Worm (Caenorhabditis elegans) whole organism, L4 larva: ENCODE measurements around the gene kreg-1.

Experiments used
- F10B5.3 ChIP-seq: sonication (generic microtip); optimal IDR thresholded peaks from 2 replicates; lab custom pipeline; 2016; ENCODE audit warnings: mild to moderate bottlenecking, missing genetic modification characterization, missing compliant biosample characterization
- F26F4.8 ChIP-seq: fragments of 200-800 bp; sonication (Bioruptor generic); conservative IDR thresholded peaks from 2 replicates; pipeline ENCODE4 v1.3.6; 2022; ENCODE audit warnings: missing genetic modification characterization, missing compliant biosample characterization
- F37D6.2 ChIP-seq: sonication (generic microtip); optimal IDR thresholded peaks from 2 replicates; lab custom pipeline; 2016; ENCODE audit warnings: mild to moderate bottlenecking, missing genetic modification characterization, missing compliant biosample characterization
- F44E2.7 ChIP-seq: fragments of 200-800 bp; sonication (Bioruptor generic); IDR thresholded peaks from 2 replicates; pipeline ENCODE4 v2.1.2; 2022; ENCODE audit warnings: missing genetic modification characterization, missing compliant biosample characterization
- R02D3.7 ChIP-seq: fragments of 150-350 bp; sonication (generic microtip); optimal IDR thresholded peaks from 3 replicates; lab custom pipeline; 2014; ENCODE audit warnings: missing biosample characterization, missing genetic modification characterization
- Y48G9A.11 ChIP-seq: fragments of 200-800 bp; sonication (Bioruptor generic); IDR thresholded peaks from 2 replicates; pipeline ENCODE4 v1.3.6; 2022; ENCODE audit warnings: missing genetic modification reagents, missing genetic modification characterization, missing compliant biosample characterization
- ceh-28 ChIP-seq: fragments of 150-350 bp; optimal IDR thresholded peaks from 2 replicates; lab custom pipeline; 2014; ENCODE audit warnings: missing biosample characterization, missing genetic modification reagents, missing genetic modification characterization
- ceh-32 ChIP-seq: sonication (generic microtip); optimal IDR thresholded peaks from 2 replicates; lab custom pipeline; 2016; ENCODE audit warnings: mild to moderate bottlenecking, missing genetic modification characterization, missing compliant biosample characterization; ENCODE audit not compliant: poor library complexity
- ceh-44 ChIP-seq: fragments of 200-800 bp; sonication (Bioruptor generic); IDR thresholded peaks from 2 replicates; pipeline ENCODE4 v1.3.6; 2022; ENCODE audit warnings: missing genetic modification reagents, missing genetic modification characterization, missing compliant biosample characterization
- ceh-62 ChIP-seq: sonication (generic microtip); optimal IDR thresholded peaks from 2 replicates; lab custom pipeline; 2017; ENCODE audit warnings: missing biosample characterization, missing genetic modification characterization
- ceh-82 ChIP-seq: sonication (generic microtip); optimal IDR thresholded peaks from 2 replicates; lab custom pipeline; 2017; ENCODE audit warnings: missing biosample characterization, missing genetic modification characterization
- daf-19 ChIP-seq: fragments of 200-800 bp; sonication (Bioruptor generic); conservative IDR thresholded peaks from 2 replicates; pipeline ENCODE4 v1.3.6; 2022; ENCODE audit warnings: missing genetic modification characterization, missing compliant biosample characterization
- daf-8 ChIP-seq: fragments of 200-800 bp; sonication (Bioruptor generic); IDR thresholded peaks from 2 replicates; pipeline ENCODE4 v1.3.6; 2022; ENCODE audit warnings: missing genetic modification characterization, missing compliant biosample characterization
- dpl-1 ChIP-seq: fragments of 150-350 bp; optimal IDR thresholded peaks from 2 replicates; lab custom pipeline; 2014; ENCODE audit warnings: missing biosample characterization, missing genetic modification reagents, missing genetic modification characterization
- duxl-1 ChIP-seq: sonication (generic microtip); optimal IDR thresholded peaks from 2 replicates; lab custom pipeline; 2016; ENCODE audit warnings: mild to moderate bottlenecking, missing genetic modification characterization, moderate library complexity, missing compliant biosample characterization; ENCODE audit not compliant: poor library complexity
- dve-1 ChIP-seq: sonication (generic microtip); optimal IDR thresholded peaks from 2 replicates; lab custom pipeline; 2017; ENCODE audit warnings: antibody characterized with exemption, mild to moderate bottlenecking, missing genetic modification characterization, missing compliant biosample characterization; ENCODE audit not compliant: insufficient read depth
- gei-8 ChIP-seq: fragments of 200-800 bp; sonication (Bioruptor generic); optimal IDR thresholded peaks from 2 replicates; lab custom pipeline; 2018; ENCODE audit warnings: mild to moderate bottlenecking, missing genetic modification characterization, missing compliant biosample characterization
- hif-1 ChIP-seq, 2 experiments: sonication (generic microtip); optimal IDR thresholded peaks; 2 replicates each; lab custom pipeline; 2016 to 2017; ENCODE audit warnings: missing compliant biosample characterization in 2 of 2, missing genetic modification characterization in 2 of 2, missing genetic modification reagents in 2 of 2, missing genotype in 2 of 2, mild to moderate bottlenecking in 1 of 2
- hlh-11 ChIP-seq: fragments of 200-800 bp; sonication (Bioruptor generic); optimal IDR thresholded peaks from 2 replicates; lab custom pipeline; 2018; ENCODE audit warnings: mild to moderate bottlenecking, missing genetic modification characterization, missing compliant biosample characterization
- hlh-30 ChIP-seq: sonication (generic microtip); optimal IDR thresholded peaks from 2 replicates; lab custom pipeline; 2017; ENCODE audit warnings: antibody characterized with exemption, mild to moderate bottlenecking, missing genetic modification characterization, missing compliant biosample characterization; ENCODE audit not compliant: insufficient read depth
- jun-1 ChIP-seq: fragments of 150-350 bp; optimal IDR thresholded peaks from 2 replicates; lab custom pipeline; 2014; ENCODE audit warnings: missing biosample characterization, missing genetic modification reagents, missing genetic modification characterization
- lim-7 ChIP-seq: fragments of 200-800 bp; sonication (Bioruptor generic); IDR thresholded peaks from 2 replicates; pipeline ENCODE4 v1.3.6; 2022; ENCODE audit warnings: missing genetic modification characterization, missing compliant biosample characterization
- lin-1 ChIP-seq: fragments of 200-800 bp; sonication (Bioruptor generic); IDR thresholded peaks from 2 replicates; pipeline ENCODE4 v1.3.6; 2022; ENCODE audit warnings: missing genetic modification reagents, missing genetic modification characterization, missing compliant biosample characterization
- lin-13 ChIP-seq: fragments of 150-350 bp; optimal IDR thresholded peaks from 2 replicates; lab custom pipeline; 2014; ENCODE audit warnings: missing biosample characterization, missing genetic modification reagents, missing genetic modification characterization
- lin-38 ChIP-seq: fragments of 200-800 bp; sonication (Bioruptor generic); IDR thresholded peaks from 2 replicates; pipeline ENCODE4 v1.3.6; 2022; ENCODE audit warnings: missing genetic modification reagents, missing genetic modification characterization, missing compliant biosample characterization
- lin-39 ChIP-seq: fragments of 150-350 bp; optimal IDR thresholded peaks from 2 replicates; lab custom pipeline; 2014; ENCODE audit warnings: missing biosample characterization, missing genetic modification reagents, missing genetic modification characterization
- lir-3 ChIP-seq: sonication (generic microtip); optimal IDR thresholded peaks from 2 replicates; lab custom pipeline; 2016; ENCODE audit warnings: mild to moderate bottlenecking, missing genetic modification characterization, missing compliant biosample characterization
- madf-5 ChIP-seq, 2 experiments: fragments of 200-800 bp; sonication (Bioruptor generic); IDR thresholded peaks; 2 replicates each; pipeline ENCODE4 v1.3.6; 2022; ENCODE audit warnings: missing compliant biosample characterization in 2 of 2, missing genetic modification characterization in 2 of 2
- madf-9 ChIP-seq: fragments of 200-800 bp; sonication (Bioruptor generic); conservative IDR thresholded peaks from 2 replicates; pipeline ENCODE4 v1.3.6; 2022; ENCODE audit warnings: missing genetic modification reagents, missing genetic modification characterization, missing compliant biosample characterization
- mdl-1 ChIP-seq, 2 experiments: fragments of 150-350 bp in 1 of 2; sonication (generic microtip) in 1 of 2; optimal IDR thresholded peaks; 2 replicates each; lab custom pipeline; 2014 to 2017; ENCODE audit warnings: missing biosample characterization in 2 of 2, missing genetic modification characterization in 2 of 2
- mes-2 ChIP-seq: sonication (generic microtip); optimal IDR thresholded peaks from 2 replicates; lab custom pipeline; 2016; ENCODE audit warnings: missing genotype, mild to moderate bottlenecking, missing genetic modification characterization, missing compliant biosample characterization; ENCODE audit not compliant: poor library complexity, severe bottlenecking
- nhr-10 ChIP-seq: fragments of 150-350 bp; optimal IDR thresholded peaks from 2 replicates; lab custom pipeline; 2014; ENCODE audit warnings: missing biosample characterization, missing genetic modification characterization
- nhr-102 ChIP-seq: sonication (generic microtip); optimal IDR thresholded peaks from 2 replicates; lab custom pipeline; 2016; ENCODE audit warnings: mild to moderate bottlenecking, missing genetic modification characterization, moderate library complexity, missing compliant biosample characterization
- nhr-111 ChIP-seq: fragments of 200-800 bp; sonication (Bioruptor generic); optimal IDR thresholded peaks from 2 replicates; lab custom pipeline; 2018; ENCODE audit warnings: mild to moderate bottlenecking, missing genetic modification characterization, missing compliant biosample characterization
- nhr-25 ChIP-seq: sonication (generic microtip); optimal IDR thresholded peaks from 2 replicates; lab custom pipeline; 2017; ENCODE audit warnings: missing genetic modification characterization, mild to moderate bottlenecking, missing compliant biosample characterization, antibody characterized with exemption, moderate library complexity, borderline replicate concordance; ENCODE audit not compliant: insufficient read depth
- nhr-28 ChIP-seq: fragments of 150-350 bp; optimal IDR thresholded peaks from 2 replicates; lab custom pipeline; 2014; ENCODE audit warnings: missing biosample characterization, missing genetic modification characterization
- nhr-42 ChIP-seq: fragments of 200-800 bp; sonication (Bioruptor generic); IDR thresholded peaks from 2 replicates; pipeline ENCODE4 v1.3.6; 2022; ENCODE audit warnings: missing genetic modification characterization, missing compliant biosample characterization
- nhr-48 ChIP-seq: sonication (generic microtip); optimal IDR thresholded peaks from 2 replicates; lab custom pipeline; 2016; ENCODE audit warnings: mild to moderate bottlenecking, missing genetic modification characterization, missing compliant biosample characterization
- nhr-76 ChIP-seq: fragments of 150-350 bp; optimal IDR thresholded peaks from 2 replicates; lab custom pipeline; 2014; ENCODE audit warnings: missing biosample characterization, missing genetic modification characterization
- pqm-1 ChIP-seq: sonication (generic microtip); optimal IDR thresholded peaks from 2 replicates; lab custom pipeline; 2017; ENCODE audit warnings: missing biosample characterization, missing genetic modification characterization
- rbr-2 ChIP-seq: sonication (generic microtip); optimal IDR thresholded peaks from 2 replicates; lab custom pipeline; 2016; ENCODE audit warnings: missing genotype, missing genetic modification characterization, missing compliant biosample characterization
- sdz-12 ChIP-seq: fragments of 200-800 bp; sonication (Bioruptor generic); optimal IDR thresholded peaks from 2 replicates; lab custom pipeline; 2018; ENCODE audit warnings: mild to moderate bottlenecking, missing genetic modification characterization, missing compliant biosample characterization
- set-16 ChIP-seq: fragments of 200-800 bp; sonication (Bioruptor generic); IDR thresholded peaks from 2 replicates; pipeline ENCODE4 v1.3.6; 2022; ENCODE audit warnings: missing genetic modification reagents, missing genetic modification characterization, missing compliant biosample characterization
- snpc-1.2 ChIP-seq: fragments of 200-800 bp; sonication (Bioruptor generic); IDR thresholded peaks from 2 replicates; pipeline ENCODE4 v1.3.6; 2022; ENCODE audit warnings: missing genetic modification reagents, missing genetic modification characterization, missing compliant biosample characterization
- snpc-4 ChIP-seq: fragments of 150-350 bp; optimal IDR thresholded peaks from 2 replicates; lab custom pipeline; 2014; ENCODE audit warnings: missing biosample characterization, missing genetic modification characterization
- tag-97 ChIP-seq: fragments of 200-800 bp; sonication (Bioruptor generic); IDR thresholded peaks from 2 replicates; pipeline ENCODE4 v1.3.6; 2022; ENCODE audit warnings: missing genetic modification characterization, missing compliant biosample characterization
- vab-7 ChIP-seq: fragments of 200-800 bp; sonication (Bioruptor generic); IDR thresholded peaks from 2 replicates; pipeline ENCODE4 v1.3.6; 2022; ENCODE audit warnings: missing genetic modification reagents, missing genetic modification characterization, missing compliant biosample characterization
- zfp-2 ChIP-seq: sonication (generic microtip); optimal IDR thresholded peaks from 2 replicates; lab custom pipeline; 2016; ENCODE audit warnings: mild to moderate bottlenecking, missing genetic modification characterization, missing compliant biosample characterization
- zfp-3 ChIP-seq: fragments of 200-800 bp; sonication (Bioruptor generic); conservative IDR thresholded peaks from 2 replicates; pipeline ENCODE4 v1.3.6; 2022; ENCODE audit warnings: missing genetic modification reagents, missing genetic modification characterization, missing compliant biosample characterization
- zip-2 ChIP-seq: fragments of 150-350 bp; optimal IDR thresholded peaks from 2 replicates; lab custom pipeline; 2014; ENCODE audit warnings: missing biosample characterization, missing genetic modification characterization
- ztf-11 ChIP-seq: fragments of 150-350 bp; optimal IDR thresholded peaks from 2 replicates; lab custom pipeline; 2014; ENCODE audit warnings: missing biosample characterization, missing genetic modification characterization

Gene kreg-1

DNA sequence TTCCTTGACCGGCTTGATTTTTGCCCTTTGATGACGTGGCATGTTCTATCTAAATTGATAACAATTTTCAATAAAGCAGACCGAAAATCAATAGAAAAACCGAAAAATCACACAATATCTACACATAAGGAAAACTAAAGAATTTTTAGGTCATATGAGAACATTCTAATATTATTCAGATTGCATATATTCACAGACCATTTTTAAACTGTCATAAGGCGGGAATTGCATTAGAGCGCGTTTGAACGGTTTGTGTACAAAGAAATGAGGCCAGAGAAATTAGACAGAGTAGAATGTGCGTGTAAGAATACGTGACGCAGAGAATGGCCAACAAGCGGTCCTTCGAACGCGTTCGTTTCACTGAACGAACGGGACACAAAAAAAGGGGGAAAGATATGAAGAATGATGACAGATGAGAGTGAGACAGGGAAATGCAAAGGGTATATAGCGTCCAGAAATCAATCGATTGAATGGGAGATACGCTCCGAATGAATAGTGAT, 27.5 kb downstream of the kreg-1 start, which contains the start of gene M02D8.3 (continued):
- TF ChIP-seq nhr-48 (no peak), hlh-30 (tag; lab: Kevin White, UChicago) (peak; percentile 91), set-16 (no peak), nhr-76 (tag; lab: Kevin White, UChicago) (no peak), lin-39 (no peak), nhr-28 (tag; lab: Kevin White, UChicago) (peak; percentile 89), lin-1 (0 out of 2 replicates have a peak, but pooled peaks have one; percentile 13), dve-1 (tag; lab: Kevin White, UChicago) (peak; percentile 71), snpc-1.2 (GFP tag; lab: Robert Waterston, UW) (no peak), F26F4.8 (GFP tag; lab: Robert Waterston, UW) (no peak), jun-1 (tag; lab: Kevin White, UChicago) (no peak), hif-1 (tag; optimal IDR thresholded peaks at IDR 0.05; lab: Kevin White, UChicago) (peak in 1 of 2 experiments; percentile 41), lin-38 (no peak; the same call in none of the 2 replicates), lir-3 (tag; lab: Kevin White, UChicago) (no peak), zfp-2 (tag; lab: Kevin White, UChicago) (no peak), mdl-1 (tag; optimal IDR thresholded peaks at IDR 0.05; lab: Kevin White, UChicago) (peak in 1 of 2 experiments; percentile 77), mes-2 (peak; percentile 62), nhr-42 (GFP tag; lab: Robert Waterston, UW) (no peak), R02D3.7 (tag; lab: Kevin White, UChicago) (no peak), lim-7 (GFP tag; lab: Robert Waterston, UW) (no peak), nhr-102 (no peak), ceh-32 (no peak), nhr-111 (GFP tag; lab: Kevin White, UChicago) (no peak), zfp-3 (GFP tag; lab: Robert Waterston, UW) (no peak), hlh-11 (peak; percentile 70), Y48G9A.11 (GFP tag; lab: Robert Waterston, UW) (no peak), nhr-10 (tag; lab: Kevin White, UChicago) (no peak), ceh-62 (no peak), sdz-12 (GFP tag; lab: Kevin White, UChicago) (no peak), ztf-11 (no peak), zip-2 (no peak), daf-19 (no peak), ceh-28 (tag; lab: Kevin White, UChicago) (peak; percentile 23), madf-5 (GFP tag; IDR thresholded peaks at IDR 0.05; lab: Robert Waterston, UW) (no peak), nhr-25 (tag; lab: Kevin White, UChicago) (peak; percentile 43), gei-8 (GFP tag; lab: Kevin White, UChicago) (no peak), F10B5.3 (tag; lab: Kevin White, UChicago) (no peak), daf-8 (no peak), rbr-2 (tag; lab: Kevin White, UChicago) (peak; percentile 57), vab-7 (GFP tag; lab: Robert Waterston, UW) (no peak), F44E2.7 (no peak), ceh-44 (GFP tag; lab: Robert Waterston, UW) (no peak), snpc-4 (tag; lab: Kevin White, UChicago) (no peak), tag-97 (GFP tag; lab: Robert Waterston, UW) (no peak), lin-13 (GFP tag; lab: Kevin White, UChicago) (peak; percentile 10), dpl-1 (GFP tag; lab: Kevin White, UChicago) (peak; percentile 66), F37D6.2 (tag; lab: Kevin White, UChicago) (peak; percentile 10), madf-9 (no peak), pqm-1 (tag; lab: Kevin White, UChicago) (no peak), duxl-1 (tag; lab: Kevin White, UChicago) (no peak), ceh-82 (tag; lab: Kevin White, UChicago) (no peak)
